Worm (Caenorhabditis elegans) whole organism, L2 larva: ENCODE data around the gene T11F9.10.

Experiments used
- nhr-23 ChIP-seq: fragments of 150-350 bp; optimal IDR thresholded peaks from 2 replicates; lab custom pipeline; 2014; ENCODE audit warnings: missing biosample characterization, missing genetic modification reagents, missing genetic modification characterization
- snpc-4 ChIP-seq: fragments of 150-350 bp; optimal IDR thresholded peaks from 2 replicates; lab custom pipeline; 2014; ENCODE audit warnings: missing biosample characterization, missing genetic modification characterization

- TF ChIP-seq nhr-23 (tag; lab: Kevin White, UChicago) (no peak), snpc-4 (tag; lab: Kevin White, UChicago) (no peak)
Observed at ce11 chrV:11485558-11485957, 1.2 kb upstream of the T11F9.10 start, which contains the start of gene srh-1.
